Worm (Caenorhabditis elegans) whole organism, L4/young adult: ENCODE results near the gene srsx-29.

Experiments used
- W03F9.2 ChIP-seq: fragments of 150-350 bp; optimal IDR thresholded peaks from 2 replicates; lab custom pipeline; 2014; ENCODE audit warnings: missing biosample characterization, missing genetic modification characterization
- him-1 ChIP-seq: sonication (generic microtip); optimal IDR thresholded peaks from 2 replicates; lab custom pipeline; 2016; ENCODE audit warnings: missing genotype, missing genetic modification reagents, missing genetic modification characterization, missing compliant biosample characterization

- TF ChIP-seq him-1, result no peak
- TF ChIP-seq W03F9.2 (tag; lab: Kevin White, UChicago), result no peak
Measured at ce11 chrV:10145653-10146052, 9.1 kb upstream of the srsx-29 start, which contains the start of gene C51E3.9.
